Worm (Caenorhabditis elegans) whole organism, late embryonic: ENCODE data around the gene bcs-1.

Experiments
- ahr-1 ChIP-seq: sonication (generic microtip); optimal IDR thresholded peaks from 2 replicates; lab custom pipeline; 2016; ENCODE audit warnings: missing genetic modification characterization, missing compliant biosample characterization
- pqm-1 ChIP-seq: sonication (generic microtip); optimal IDR thresholded peaks from 2 replicates; lab custom pipeline; 2016; ENCODE audit warnings: missing genetic modification characterization, missing compliant biosample characterization

ce11 chrII:8569038-8569977 is 1.6 kb upstream of the bcs-1 start, which contains the start of the genes col-38 and rpl-5:
- TF ChIP-seq pqm-1 (no peak), ahr-1 (tag; lab: Kevin White, UChicago) (no peak)
